Worm (Caenorhabditis elegans): ENCODE data around the gene asb-2.

- TF ChIP-seq sea-1 (GFP tag; conservative IDR thresholded peaks at IDR 0.05) (no peak), pes-1 (GFP tag; IDR thresholded peaks at IDR 0.05) (no peak), tra-4 (tag; optimal IDR thresholded peaks at IDR 0.05) (no peak), ceh-36 (tag; optimal IDR thresholded peaks at IDR 0.05) (no peak), aly-1 (tag; optimal IDR thresholded peaks at IDR 0.05) (no peak), flt-1 (GFP tag; IDR thresholded peaks at IDR 0.05) (no peak), scrt-1 (GFP tag; IDR thresholded peaks at IDR 0.05) (no peak), ets-7 (tag; optimal IDR thresholded peaks at IDR 0.05) (no peak)
Observed at ce11 chrX:4516758-4517157, 47.2 kb downstream of the asb-2 start.
